Fruit fly (Drosophila melanogaster) whole organism, embryonic: ENCODE measurements around the gene abo.

ENCODE experiments used
- Antp ChIP-seq: fragments of 200-800 bp; sonication (Bioruptor generic); optimal IDR thresholded peaks from 3 replicates; lab custom pipeline; 2016; ENCODE audit warnings: missing biosample characterization, missing genetic modification characterization
- BEAF-32 ChIP-seq: fragments of 200-800 bp; sonication (Bioruptor generic); optimal IDR thresholded peaks from 3 replicates; lab custom pipeline; 2017; ENCODE audit warnings: missing biosample characterization, missing genetic modification characterization, mild to moderate bottlenecking, moderate library complexity, missing genetic modification reagents
- CG10267 ChIP-seq: fragments of 200-800 bp; sonication (Bioruptor generic); optimal IDR thresholded peaks from 2 replicates; lab custom pipeline; 2018; ENCODE audit warnings: missing biosample characterization, mild to moderate bottlenecking, missing genetic modification characterization, moderate library complexity
- CG10654 ChIP-seq: fragments of 200-800 bp; sonication (Bioruptor generic); optimal IDR thresholded peaks from 2 replicates; lab custom pipeline; 2016; ENCODE audit warnings: missing biosample characterization, missing genetic modification characterization
- CG12071 ChIP-seq: fragments of 200-800 bp; sonication (Bioruptor generic); optimal IDR thresholded peaks from 3 replicates; lab custom pipeline; 2018; ENCODE audit warnings: missing biosample characterization, mild to moderate bottlenecking, missing genetic modification characterization
- CG1233 ChIP-seq: fragments of 200-800 bp; sonication (Bioruptor generic); optimal IDR thresholded peaks from 4 replicates; lab custom pipeline; 2018; ENCODE audit warnings: missing biosample characterization, mild to moderate bottlenecking, missing genetic modification characterization
- CG12744 ChIP-seq: fragments of 200-800 bp; sonication (Bioruptor generic); optimal IDR thresholded peaks from 2 replicates; lab custom pipeline; 2016; ENCODE audit warnings: missing biosample characterization, missing genetic modification characterization
- CG13287 ChIP-seq: fragments of 200-800 bp; sonication (Bioruptor generic); IDR thresholded peaks from 2 replicates; pipeline ENCODE4 v1.3.6; 2022; ENCODE audit warnings: missing biosample characterization, missing genetic modification characterization; ENCODE audit not compliant: partially characterized antibody
- CG13624 ChIP-seq: fragments of 200-800 bp; sonication (Bioruptor generic); optimal IDR thresholded peaks from 2 replicates; lab custom pipeline; 2016; ENCODE audit warnings: missing biosample characterization, missing genetic modification characterization
- CG14667 ChIP-seq: fragments of 200-800 bp; sonication (Bioruptor generic); IDR thresholded peaks from 2 replicates; pipeline ENCODE4 v1.3.6; 2022; ENCODE audit warnings: missing biosample characterization, missing genetic modification characterization
- CG14710 ChIP-seq: fragments of 200-800 bp; sonication (Bioruptor generic); optimal IDR thresholded peaks from 3 replicates; lab custom pipeline; 2019; ENCODE audit warnings: missing biosample characterization, mild to moderate bottlenecking, missing genetic modification characterization, moderate library complexity
- CG17186 ChIP-seq: fragments of 200-800 bp; sonication (Bioruptor generic); optimal IDR thresholded peaks from 3 replicates; lab custom pipeline; 2017; ENCODE audit warnings: missing biosample characterization, missing genetic modification reagents, missing genetic modification characterization
- CG17829 ChIP-seq: fragments of 200-800 bp; optimal IDR thresholded peaks from 2 replicates; lab custom pipeline; 2019; ENCODE audit warnings: missing biosample characterization, mild to moderate bottlenecking, missing genetic modification characterization, moderate library complexity
- CG2875 ChIP-seq: fragments of 200-800 bp; sonication (Bioruptor generic); optimal IDR thresholded peaks from 2 replicates; lab custom pipeline; 2017; ENCODE audit warnings: missing biosample characterization, mild to moderate bottlenecking, missing genetic modification characterization, missing genetic modification reagents
- CG34224 ChIP-seq: fragments of 200-800 bp; sonication (Bioruptor generic); IDR thresholded peaks from 3 replicates; pipeline ENCODE4 v1.3.6; 2022; ENCODE audit warnings: missing biosample characterization, missing genetic modification characterization; ENCODE audit not compliant: partially characterized antibody
- CG34422 ChIP-seq: fragments of 200-800 bp; sonication (Bioruptor generic); IDR thresholded peaks from 3 replicates; pipeline ENCODE4 v1.3.6; 2022; ENCODE audit warnings: missing biosample characterization, missing genetic modification characterization
- CG3847 ChIP-seq: fragments of 200-800 bp; sonication (Bioruptor generic); IDR thresholded peaks from 2 replicates; pipeline ENCODE4 v1.3.6; 2022; ENCODE audit warnings: missing biosample characterization, missing genetic modification characterization
- CG4820 ChIP-seq: fragments of 200-800 bp; sonication (Bioruptor generic); optimal IDR thresholded peaks from 3 replicates; lab custom pipeline; 2016; ENCODE audit warnings: missing biosample characterization, missing genetic modification characterization
- CG6854 ChIP-seq: fragments of 200-800 bp; sonication (Bioruptor generic); optimal IDR thresholded peaks from 3 replicates; lab custom pipeline; 2017; ENCODE audit warnings: missing biosample characterization, mild to moderate bottlenecking, missing genetic modification characterization
- CG7271 ChIP-seq: fragments of 200-800 bp; sonication (Bioruptor generic); optimal IDR thresholded peaks from 2 replicates; lab custom pipeline; 2018; ENCODE audit warnings: missing biosample characterization, mild to moderate bottlenecking, missing genetic modification characterization, moderate library complexity
- CG8359 ChIP-seq: fragments of 200-800 bp; sonication (Bioruptor generic); optimal IDR thresholded peaks from 2 replicates; lab custom pipeline; 2017; ENCODE audit warnings: missing biosample characterization, mild to moderate bottlenecking, missing genetic modification characterization, borderline replicate concordance
- CG9215 ChIP-seq: fragments of 200-800 bp; sonication (Bioruptor generic); IDR thresholded peaks from 2 replicates; pipeline ENCODE4 v1.3.6; 2022; ENCODE audit warnings: missing biosample characterization, missing genetic modification characterization
- CG9797 ChIP-seq: fragments of 200-800 bp; sonication (Bioruptor generic); optimal IDR thresholded peaks from 3 replicates; lab custom pipeline; 2018; ENCODE audit warnings: missing biosample characterization, mild to moderate bottlenecking, missing genetic modification characterization
- Camta ChIP-seq: fragments of 200-800 bp; sonication (Bioruptor generic); optimal IDR thresholded peaks from 2 replicates; lab custom pipeline; 2016; ENCODE audit warnings: missing biosample characterization, missing genetic modification characterization
- Dad ChIP-seq: fragments of 200-800 bp; sonication (Bioruptor generic); optimal IDR thresholded peaks from 3 replicates; lab custom pipeline; 2016; ENCODE audit warnings: missing biosample characterization, missing genetic modification characterization
- Dp ChIP-seq: fragments of 200-800 bp; sonication (Bioruptor generic); optimal IDR thresholded peaks from 2 replicates; lab custom pipeline; 2018; ENCODE audit warnings: missing biosample characterization, mild to moderate bottlenecking, missing genetic modification characterization, moderate library complexity
- E2f2 ChIP-seq: fragments of 200-800 bp; sonication (Bioruptor generic); IDR thresholded peaks from 2 replicates; pipeline ENCODE4 v1.3.6; 2022; ENCODE audit warnings: missing biosample characterization, missing genetic modification characterization
- HLH4C ChIP-seq: fragments of 200-800 bp; sonication (Bioruptor generic); IDR thresholded peaks from 3 replicates; pipeline ENCODE4 v1.3.6; 2022; ENCODE audit warnings: missing biosample characterization, missing genetic modification characterization; ENCODE audit not compliant: partially characterized antibody
- MBD-R2 ChIP-seq: fragments of 200-800 bp; sonication (Bioruptor generic); IDR thresholded peaks from 2 replicates; pipeline ENCODE4 v1.3.6; 2022; ENCODE audit warnings: missing biosample characterization, missing genetic modification characterization
- Myb ChIP-seq: fragments of 200-800 bp; sonication (Bioruptor generic); optimal IDR thresholded peaks from 2 replicates; lab custom pipeline; 2016; ENCODE audit warnings: missing biosample characterization, missing genetic modification characterization
- NC2β ChIP-seq: fragments of 200-800 bp; sonication (Bioruptor generic); optimal IDR thresholded peaks from 2 replicates; lab custom pipeline; 2016; ENCODE audit warnings: missing biosample characterization, missing genetic modification characterization
- NfI ChIP-seq: fragments of 200-800 bp; sonication (Bioruptor generic); optimal IDR thresholded peaks from 3 replicates; lab custom pipeline; 2018; ENCODE audit warnings: missing biosample characterization, mild to moderate bottlenecking, missing genetic modification characterization, moderate library complexity
- YL-1 ChIP-seq: fragments of 200-800 bp; sonication (Bioruptor generic); optimal IDR thresholded peaks from 3 replicates; lab custom pipeline; 2017; ENCODE audit warnings: missing biosample characterization, mild to moderate bottlenecking, missing genetic modification characterization
- ase ChIP-seq: fragments of 200-800 bp; sonication (Bioruptor generic); IDR thresholded peaks from 3 replicates; pipeline ENCODE4 v1.3.6; 2022; ENCODE audit warnings: missing biosample characterization, missing genetic modification characterization
- cas ChIP-seq: fragments of 200-800 bp; sonication (Bioruptor generic); IDR thresholded peaks from 2 replicates; pipeline ENCODE4 v1.3.6; 2022; ENCODE audit warnings: missing biosample characterization, missing genetic modification characterization
- eve ChIP-seq, 2 experiments: fragments of >200 bp; optimal IDR thresholded peaks; 2 replicates each; lab custom pipeline; 2017; ENCODE audit warnings: missing biosample characterization in 2 of 2, missing genetic modification characterization in 2 of 2
- fd3F ChIP-seq: fragments of 200-800 bp; sonication (Bioruptor generic); optimal IDR thresholded peaks from 2 replicates; lab custom pipeline; 2018; ENCODE audit warnings: missing biosample characterization, mild to moderate bottlenecking, missing genetic modification characterization, moderate library complexity
- fu2 ChIP-seq: fragments of 200-800 bp; sonication (Bioruptor generic); optimal IDR thresholded peaks from 2 replicates; lab custom pipeline; 2016; ENCODE audit warnings: missing biosample characterization, missing genetic modification characterization
- gfzf ChIP-seq: fragments of 200-800 bp; sonication (Bioruptor generic); optimal IDR thresholded peaks from 2 replicates; lab custom pipeline; 2016; ENCODE audit warnings: missing biosample characterization, mild to moderate bottlenecking, missing genetic modification characterization, moderate library complexity
- hbn ChIP-seq: fragments of 200-800 bp; sonication (Bioruptor generic); IDR thresholded peaks from 2 replicates; pipeline ENCODE4 v1.3.6; 2022; ENCODE audit warnings: missing biosample characterization, missing genetic modification characterization; ENCODE audit not compliant: partially characterized antibody
- inv ChIP-seq: fragments of 200-800 bp; sonication (Bioruptor generic); IDR thresholded peaks from 2 replicates; pipeline ENCODE4 v1.3.6; 2022; ENCODE audit warnings: missing biosample characterization, missing genetic modification characterization; ENCODE audit not compliant: partially characterized antibody
- klu ChIP-seq: fragments of 200-800 bp; sonication (Bioruptor generic); IDR thresholded peaks from 2 replicates; pipeline ENCODE4 v1.3.6; 2022; ENCODE audit warnings: missing biosample characterization, missing genetic modification characterization
- odd ChIP-seq: fragments of 200-800 bp; sonication (Bioruptor generic); optimal IDR thresholded peaks from 2 replicates; lab custom pipeline; 2017; ENCODE audit warnings: missing biosample characterization, mild to moderate bottlenecking, missing genetic modification characterization
- row ChIP-seq: fragments of 200-800 bp; sonication (Bioruptor generic); IDR thresholded peaks from 3 replicates; pipeline ENCODE4 v1.3.6; 2022; ENCODE audit warnings: missing biosample characterization, missing genetic modification characterization
- scrt ChIP-seq: fragments of 200-800 bp; sonication (Bioruptor generic); optimal IDR thresholded peaks from 2 replicates; lab custom pipeline; 2018; ENCODE audit warnings: missing biosample characterization, mild to moderate bottlenecking, missing genetic modification characterization, moderate library complexity
- trem ChIP-seq: fragments of 200-800 bp; optimal IDR thresholded peaks from 3 replicates; lab custom pipeline; 2019; ENCODE audit warnings: missing biosample characterization, mild to moderate bottlenecking, missing genetic modification characterization, moderate library complexity
- unpg ChIP-seq: fragments of 200-800 bp; sonication (Bioruptor generic); optimal IDR thresholded peaks from 3 replicates; lab custom pipeline; 2018; ENCODE audit warnings: missing biosample characterization, mild to moderate bottlenecking, missing genetic modification characterization, moderate library complexity
- vnd ChIP-seq: fragments of 200-800 bp; sonication (Bioruptor generic); IDR thresholded peaks from 3 replicates; pipeline ENCODE4 v1.3.6; 2022; ENCODE audit warnings: missing biosample characterization, missing genetic modification characterization; ENCODE audit not compliant: partially characterized antibody
- vvl ChIP-seq: fragments of 200-800 bp; sonication (Bioruptor generic); IDR thresholded peaks from 2 replicates; pipeline ENCODE4 v1.3.6; 2022; ENCODE audit warnings: missing biosample characterization, missing genetic modification characterization
- zf30C ChIP-seq: fragments of 200-800 bp; sonication (Bioruptor generic); optimal IDR thresholded peaks from 3 replicates; lab custom pipeline; 2018; ENCODE audit warnings: missing biosample characterization, mild to moderate bottlenecking, missing genetic modification characterization

The abo gene

dm6 chr2L:10968009-10968383 lies 7.1 kb downstream of the abo start:
- TF ChIP-seq ase (no peak), CG4820 (no peak), CG9215 (no peak), Camta (GFP tag; lab: Kevin White, UChicago) (no peak), CG9797 (GFP tag; lab: Kevin White, UChicago) (peak; percentile 68), E2f2 (GFP tag; lab: Robert Waterston, UW) (peak; percentile 79), scrt (GFP tag; lab: Kevin White, UChicago) (no peak), inv (GFP tag; lab: Robert Waterston, UW) (no peak), CG2875 (GFP tag; lab: Kevin White, UChicago) (no peak), klu (GFP tag; lab: Robert Waterston, UW) (no peak), gfzf (peak; percentile 80), Antp (GFP tag; lab: Kevin White, UChicago) (no peak), YL-1 (GFP tag; lab: Kevin White, UChicago) (peak; percentile 79), MBD-R2 (GFP tag; lab: Robert Waterston, UW) (peak; percentile 35; the same call in 1 of the 2 replicates), fu2 (GFP tag; lab: Kevin White, UChicago) (no peak), CG14667 (GFP tag; lab: Robert Waterston, UW) (no peak), eve (GFP tag; optimal IDR thresholded peaks at IDR 0.05; lab: Kevin White, UChicago) (no peak), CG12071 (GFP tag; lab: Kevin White, UChicago) (no peak), Dp (GFP tag; lab: Kevin White, UChicago) (peak; percentile 75), fd3F (GFP tag; lab: Kevin White, UChicago) (no peak), vnd (no peak), cas (GFP tag; lab: Robert Waterston, UW) (no peak), NfI (GFP tag; lab: Kevin White, UChicago) (no peak), CG7271 (tag; lab: Kevin White, UChicago) (no peak), CG8359 (GFP tag; lab: Kevin White, UChicago) (no peak), Myb (GFP tag; lab: Kevin White, UChicago) (peak; percentile 8), CG17829 (tag; lab: Kevin White, UChicago) (no peak), Dad (GFP tag; lab: Kevin White, UChicago) (no peak), CG10654 (GFP tag; lab: Kevin White, UChicago) (no peak), CG12744 (GFP tag; lab: Kevin White, UChicago) (no peak), BEAF-32 (GFP tag; lab: Kevin White, UChicago) (peak; percentile 22), row (GFP tag; lab: Robert Waterston, UW) (peak; percentile 6; the same call in 1 of the 3 replicates), NC2β (GFP tag; lab: Kevin White, UChicago) (no peak), CG34422 (peak; percentile 7; the same call in 1 of the 3 replicates), odd (GFP tag; lab: Kevin White, UChicago) (no peak), zf30C (GFP tag; lab: Kevin White, UChicago) (no peak), vvl (GFP tag; lab: Robert Waterston, UW) (peak; percentile 8; the same call in 1 of the 2 replicates), trem (tag; lab: Kevin White, UChicago) (peak; percentile 48), CG13624 (GFP tag; lab: Kevin White, UChicago) (no peak), CG3847 (GFP tag; lab: Robert Waterston, UW) (0 out of 2 replicates have a peak, but pooled peaks have one; percentile 29), hbn (0 out of 2 replicates have a peak, but pooled peaks have one; percentile 11), CG6854 (no peak), HLH4C (GFP tag; lab: Robert Waterston, UW) (no peak), CG10267 (tag; lab: Kevin White, UChicago) (peak; percentile 41), unpg (no peak), CG14710 (tag; lab: Kevin White, UChicago) (peak; percentile 17), CG34224 (GFP tag; lab: Robert Waterston, UW) (peak; percentile 19; the same call in 1 of the 3 replicates), CG17186 (no peak), CG13287 (GFP tag; lab: Robert Waterston, UW) (peak; percentile 28; the same call in 1 of the 2 replicates), CG1233 (GFP tag; lab: Kevin White, UChicago) (no peak)
